Fruit fly (Drosophila melanogaster) whole organism, pupa: ENCODE results near the gene CG43390.

Source experiments
- CG12605 ChIP-seq: fragments of 200-800 bp; sonication (Bioruptor generic); IDR thresholded peaks from 2 replicates; pipeline ENCODE4 v1.3.6; 2022; ENCODE audit warnings: missing biosample characterization, missing genetic modification characterization
- CG17806 ChIP-seq: fragments of 200-800 bp; sonication (Bioruptor generic); optimal IDR thresholded peaks from 2 replicates; lab custom pipeline; 2018; ENCODE audit warnings: missing biosample characterization, mild to moderate bottlenecking, missing genetic modification characterization, moderate library complexity
- CG34367 ChIP-seq: fragments of 200-800 bp; sonication (Bioruptor generic); optimal IDR thresholded peaks from 2 replicates; lab custom pipeline; 2018; ENCODE audit warnings: missing biosample characterization, mild to moderate bottlenecking, missing genetic modification characterization
- Pif1B ChIP-seq: fragments of 200-800 bp; sonication (Bioruptor generic); optimal IDR thresholded peaks from 3 replicates; lab custom pipeline; 2016; ENCODE audit warnings: missing biosample characterization, missing genetic modification characterization
- gl ChIP-seq: fragments of 200-800 bp; sonication (Bioruptor generic); optimal IDR thresholded peaks from 2 replicates; lab custom pipeline; 2018; ENCODE audit warnings: missing biosample characterization, mild to moderate bottlenecking, missing genetic modification characterization

dm6 chr3L:11601133-11601532 is 21.4 kb upstream of the CG43390 start:
- TF ChIP-seq CG34367 (tag; lab: Kevin White, UChicago): no peak
- TF ChIP-seq CG17806: no peak
- no peak for TF ChIP-seq gl
- TF ChIP-seq CG12605: no peak
- TF ChIP-seq Pif1B: no peak
